Worm (Caenorhabditis elegans): Measurements from ENCODE around the gene ZK792.5.

ce11 chrIV:11703685-11704296 lies 15.9 kb upstream of the ZK792.5 start, which contains the start of the genes T22B3.3 and alg-3:
- TF ChIP-seq nhr-77 (tag; optimal IDR thresholded peaks at IDR 0.05) (no peak), nhr-76 (tag; optimal IDR thresholded peaks at IDR 0.05) (no peak), pqm-1 (tag; optimal IDR thresholded peaks at IDR 0.05) (no peak)
